Worm (Caenorhabditis elegans) whole organism, L1 larva: ENCODE results near the gene rhy-1.

ENCODE experiments used
- C04F5.9 ChIP-seq: sonication (generic microtip); optimal IDR thresholded peaks from 2 replicates; lab custom pipeline; 2016; ENCODE audit warnings: missing genetic modification characterization, missing compliant biosample characterization
- C16A3.4 ChIP-seq: fragments of 150-350 bp; optimal IDR thresholded peaks from 2 replicates; lab custom pipeline; 2014; ENCODE audit warnings: missing biosample characterization, missing genetic modification characterization
- aha-1 ChIP-seq: fragments of 150-350 bp; optimal IDR thresholded peaks from 2 replicates; lab custom pipeline; 2014; ENCODE audit warnings: missing biosample characterization, missing genetic modification characterization
- blmp-1 ChIP-seq: fragments of 150-350 bp; optimal IDR thresholded peaks from 2 replicates; lab custom pipeline; 2014; ENCODE audit warnings: missing biosample characterization, missing genetic modification characterization
- ceh-63 ChIP-seq: fragments of 200-800 bp; sonication (Bioruptor generic); optimal IDR thresholded peaks from 2 replicates; lab custom pipeline; 2018; ENCODE audit warnings: mild to moderate bottlenecking, missing genetic modification characterization, missing compliant biosample characterization
- dsc-1 ChIP-seq: sonication (generic microtip); optimal IDR thresholded peaks from 2 replicates; lab custom pipeline; 2016; ENCODE audit warnings: mild to moderate bottlenecking, missing genetic modification characterization, missing compliant biosample characterization
- efl-1 ChIP-seq, 4 experiments: fragments of 150-350 bp; optimal IDR thresholded peaks in 3 of 4; peaks in 1 of 4; 1 replicate in 1 of 4; 2 replicates in 3 of 4; lab custom pipeline; 2014; ENCODE audit warnings: missing biosample characterization in 2 of 4, missing genetic modification characterization in 2 of 4, missing genetic modification reagents in 2 of 4
- egl-13 ChIP-seq: sonication (generic microtip); optimal IDR thresholded peaks from 2 replicates; lab custom pipeline; 2016; ENCODE audit warnings: missing genotype, missing genetic modification reagents, missing genetic modification characterization, missing compliant biosample characterization
- ets-5 ChIP-seq: fragments of 200-800 bp; sonication (Bioruptor generic); IDR thresholded peaks from 2 replicates; pipeline ENCODE4 v1.3.6; 2022; ENCODE audit warnings: missing genetic modification characterization, missing compliant biosample characterization
- fkh-10 ChIP-seq: sonication (generic microtip); optimal IDR thresholded peaks from 2 replicates; lab custom pipeline; 2017; ENCODE audit warnings: missing biosample characterization, missing genetic modification reagents, missing genetic modification characterization
- fkh-8 ChIP-seq: sonication (generic microtip); optimal IDR thresholded peaks from 2 replicates; lab custom pipeline; 2016; ENCODE audit warnings: mild to moderate bottlenecking, missing genetic modification characterization, missing compliant biosample characterization
- hlh-4 ChIP-seq: sonication (generic microtip); optimal IDR thresholded peaks from 2 replicates; lab custom pipeline; 2016; ENCODE audit warnings: mild to moderate bottlenecking, missing genetic modification characterization, missing compliant biosample characterization
- isw-1 ChIP-seq: fragments of 200-800 bp; sonication (Bioruptor generic); IDR thresholded peaks from 2 replicates; pipeline ENCODE4 v1.3.6; 2022; ENCODE audit warnings: missing genetic modification characterization, missing compliant biosample characterization
- lin-14 ChIP-seq: fragments of 200-800 bp; sonication (Bioruptor generic); optimal IDR thresholded peaks from 2 replicates; lab custom pipeline; 2018; ENCODE audit warnings: mild to moderate bottlenecking, missing genetic modification characterization, moderate library complexity, missing compliant biosample characterization
- lin-35 ChIP-seq, 2 experiments: fragments of 150-350 bp; optimal IDR thresholded peaks; 2 replicates each; lab custom pipeline; 2014; ENCODE audit warnings: missing biosample characterization in 2 of 2, missing genetic modification characterization in 2 of 2, missing genetic modification reagents in 2 of 2
- lsy-2 ChIP-seq, 2 experiments: fragments of 150-350 bp; optimal IDR thresholded peaks; 2 replicates each; lab custom pipeline; 2014; ENCODE audit warnings: missing biosample characterization in 2 of 2, missing genetic modification characterization in 2 of 2
- mab-9 ChIP-seq: fragments of 200-800 bp; sonication (Bioruptor generic); IDR thresholded peaks from 2 replicates; pipeline ENCODE4 v1.3.6; 2022; ENCODE audit warnings: missing genetic modification reagents, missing genetic modification characterization, missing compliant biosample characterization
- mef-2 ChIP-seq: fragments of 150-350 bp; optimal IDR thresholded peaks from 2 replicates; lab custom pipeline; 2014; ENCODE audit warnings: missing biosample characterization, missing genetic modification characterization
- nhr-11 ChIP-seq: fragments of 150-350 bp; optimal IDR thresholded peaks from 2 replicates; lab custom pipeline; 2014; ENCODE audit warnings: missing biosample characterization, missing genetic modification characterization
- nhr-47 ChIP-seq: sonication (generic microtip); optimal IDR thresholded peaks from 2 replicates; lab custom pipeline; 2016; ENCODE audit warnings: mild to moderate bottlenecking, missing genetic modification characterization, moderate library complexity, missing compliant biosample characterization
- nhr-71 ChIP-seq: sonication (generic microtip); optimal IDR thresholded peaks from 2 replicates; lab custom pipeline; 2016; ENCODE audit warnings: mild to moderate bottlenecking, missing genetic modification characterization, moderate library complexity, missing compliant biosample characterization
- nhr-76 ChIP-seq: sonication (generic microtip); optimal IDR thresholded peaks from 2 replicates; lab custom pipeline; 2017; ENCODE audit warnings: missing biosample characterization, missing genetic modification characterization
- nhr-77 ChIP-seq: fragments of 150-350 bp; optimal IDR thresholded peaks from 2 replicates; lab custom pipeline; 2014; ENCODE audit warnings: missing biosample characterization, missing genetic modification characterization
- nhr-85 ChIP-seq: sonication (generic microtip); peaks from one replicate; lab custom pipeline; 2016; ENCODE audit warnings: missing genetic modification characterization, inconsistent platforms, missing compliant biosample characterization
- pax-3 ChIP-seq: fragments of 200-800 bp; sonication (Bioruptor generic); optimal IDR thresholded peaks from 2 replicates; lab custom pipeline; 2018; ENCODE audit warnings: mild to moderate bottlenecking, missing genetic modification characterization, moderate library complexity, missing compliant biosample characterization
- pqm-1 ChIP-seq: sonication (generic microtip); optimal IDR thresholded peaks from 3 replicates; lab custom pipeline; 2017; ENCODE audit warnings: missing biosample characterization, missing genetic modification characterization
- skn-1 ChIP-seq: fragments of 150-350 bp; optimal IDR thresholded peaks from 2 replicates; lab custom pipeline; 2014; ENCODE audit warnings: missing biosample characterization, missing genetic modification characterization
- sox-4 ChIP-seq: sonication (generic microtip); optimal IDR thresholded peaks from 2 replicates; lab custom pipeline; 2016; ENCODE audit warnings: missing genetic modification characterization, missing compliant biosample characterization
- swsn-7 ChIP-seq: sonication (generic microtip); optimal IDR thresholded peaks from 2 replicates; lab custom pipeline; 2016; ENCODE audit warnings: missing genetic modification characterization, missing compliant biosample characterization
- unc-62 ChIP-seq: fragments of 150-350 bp; optimal IDR thresholded peaks from 2 replicates; lab custom pipeline; 2014; ENCODE audit warnings: missing biosample characterization, missing genetic modification reagents, missing genetic modification characterization
- unc-86 ChIP-seq: sonication (generic microtip); optimal IDR thresholded peaks from 2 replicates; lab custom pipeline; 2016; ENCODE audit warnings: missing genetic modification characterization, missing compliant biosample characterization
- unc-98 ChIP-seq: fragments of 200-800 bp; sonication (Bioruptor generic); IDR thresholded peaks from 2 replicates; pipeline ENCODE4 v1.3.6; 2022; ENCODE audit warnings: missing genetic modification characterization, missing compliant biosample characterization
- vab-15 ChIP-seq: sonication (generic microtip); optimal IDR thresholded peaks from 2 replicates; lab custom pipeline; 2017; ENCODE audit warnings: missing genotype, mild to moderate bottlenecking, missing genetic modification characterization, missing compliant biosample characterization
- ztf-11 ChIP-seq, 2 experiments: sonication (generic microtip); optimal IDR thresholded peaks; 2 replicates each; lab custom pipeline; 2016 to 2017; ENCODE audit warnings: missing genetic modification characterization in 2 of 2, missing biosample characterization in 1 of 2, missing compliant biosample characterization in 1 of 2
- ztf-4 ChIP-seq: fragments of 150-350 bp; optimal IDR thresholded peaks from 2 replicates; lab custom pipeline; 2014; ENCODE audit warnings: missing biosample characterization, missing genetic modification characterization

rhy-1 gene

DNA sequence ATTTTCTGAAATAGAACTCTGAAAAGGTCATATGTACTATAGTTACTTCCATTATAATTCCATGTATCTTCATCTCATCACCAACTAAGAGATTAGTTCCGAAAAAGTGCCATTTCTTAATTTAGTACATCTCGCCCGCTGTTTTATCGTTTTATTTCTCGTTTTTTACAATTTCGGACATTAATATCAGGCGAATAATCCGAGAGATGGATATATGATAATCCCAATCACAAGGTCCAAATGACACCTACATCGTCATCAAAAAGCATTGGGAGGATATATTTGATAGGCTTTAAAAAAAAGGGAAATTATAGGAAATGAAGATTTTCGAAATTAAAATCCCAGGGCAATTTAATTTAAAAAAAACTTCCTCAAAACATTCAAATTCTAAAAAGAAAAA lies 40.9 kb upstream of the rhy-1 start:
- TF ChIP-seq swsn-7 (tag; lab: Kevin White, UChicago) = no peak
- TF ChIP-seq egl-13 (tag; lab: Kevin White, UChicago) = peak; percentile 5
- no peak for TF ChIP-seq mab-9 (GFP tag; lab: Robert Waterston, UW)
- TF ChIP-seq fkh-8 (tag; lab: Kevin White, UChicago) = peak; percentile 56
- TF ChIP-seq sox-4 (tag; lab: Kevin White, UChicago) = peak; percentile 28
- TF ChIP-seq aha-1 = no peak
- no peak for TF ChIP-seq pqm-1 (tag; lab: Kevin White, UChicago)
- no peak for TF ChIP-seq efl-1 (optimal IDR thresholded peaks at IDR 0.05; lab: Kevin White, UChicago)
- TF ChIP-seq efl-1 (GFP tag; optimal IDR thresholded peaks at IDR 0.05 in 1 of 2; lab: Kevin White, UChicago) = peak in 1 of 2 experiments; percentile 51
- no peak for TF ChIP-seq nhr-77 (tag; lab: Kevin White, UChicago)
- no peak for TF ChIP-seq unc-98 (GFP tag; lab: Robert Waterston, UW)
- no peak for TF ChIP-seq lsy-2 (tag; optimal IDR thresholded peaks at IDR 0.05; lab: Kevin White, UChicago)
- peak; percentile 93 for TF ChIP-seq dsc-1 (tag; lab: Kevin White, UChicago)
- TF ChIP-seq nhr-47 (tag; lab: Kevin White, UChicago) = peak; percentile 8
- TF ChIP-seq ceh-63 (GFP tag; lab: Kevin White, UChicago) = no peak
- peak; percentile 40 for TF ChIP-seq pax-3
- TF ChIP-seq hlh-4 (tag; lab: Kevin White, UChicago) = no peak
- TF ChIP-seq blmp-1 (tag; lab: Kevin White, UChicago) = no peak
- no peak for TF ChIP-seq ets-5
- TF ChIP-seq C04F5.9 (tag; lab: Kevin White, UChicago) = no peak
- no peak for TF ChIP-seq lin-14
- TF ChIP-seq lin-35 (GFP tag; optimal IDR thresholded peaks at IDR 0.05; lab: Kevin White, UChicago) = no peak

DNA sequence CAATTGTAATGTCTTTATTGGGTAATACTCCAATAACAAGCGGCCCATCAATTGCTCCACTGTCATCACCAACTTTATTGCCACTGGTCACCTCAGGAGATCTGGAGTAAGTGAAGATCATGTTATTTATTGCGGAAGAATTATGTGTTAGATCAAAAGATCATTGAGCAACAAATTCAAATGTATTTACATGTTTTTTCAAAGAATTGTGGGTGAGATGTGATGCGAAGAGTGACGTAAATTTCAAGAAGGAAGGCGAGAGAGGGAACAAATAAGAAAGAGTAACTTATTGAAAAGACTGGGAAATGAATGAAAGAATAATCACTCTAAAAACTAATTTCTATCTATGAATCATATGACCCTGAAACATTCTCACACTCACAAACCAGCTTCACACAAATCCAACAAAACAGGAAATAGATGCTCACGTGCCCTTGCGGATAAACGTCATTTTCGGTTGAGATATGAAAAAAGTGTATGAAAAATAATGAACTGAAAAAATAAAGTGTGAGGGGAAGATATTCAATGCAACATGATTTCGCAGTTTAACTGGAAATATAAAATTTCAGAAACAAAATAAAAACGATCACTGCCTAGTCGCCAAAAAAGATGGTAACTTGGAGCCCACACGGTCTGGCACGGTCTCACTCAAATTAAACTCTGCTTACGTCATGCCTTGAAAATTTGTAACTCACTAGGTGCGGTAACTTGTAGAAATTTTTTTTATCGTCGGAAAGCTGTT lies 40.2 kb upstream of the rhy-1 start:
- TF ChIP-seq nhr-11 (tag; lab: Kevin White, UChicago) (no peak), fkh-10 (GFP tag; lab: Kevin White, UChicago) (peak; percentile 8), unc-86 (tag; lab: Kevin White, UChicago) (peak; percentile 57), vab-15 (no peak), C16A3.4 (tag; lab: Kevin White, UChicago) (no peak), fkh-8 (tag; lab: Kevin White, UChicago) (peak; percentile 75), lin-14 (peak; percentile 55), dsc-1 (tag; lab: Kevin White, UChicago) (peak; percentile 42), nhr-47 (tag; lab: Kevin White, UChicago) (peak; percentile 53), nhr-76 (tag; lab: Kevin White, UChicago) (no peak), skn-1 (no peak), hlh-4 (tag; lab: Kevin White, UChicago) (no peak), isw-1 (GFP tag; lab: Robert Waterston, UW) (no peak), nhr-71 (tag; lab: Kevin White, UChicago) (peak; percentile 47), efl-1 (optimal IDR thresholded peaks at IDR 0.05; lab: Kevin White, UChicago) (no peak), efl-1 (GFP tag; optimal IDR thresholded peaks at IDR 0.05 in 1 of 2; lab: Kevin White, UChicago) (peak in 1 of 2 experiments; percentile 55)

DNA sequence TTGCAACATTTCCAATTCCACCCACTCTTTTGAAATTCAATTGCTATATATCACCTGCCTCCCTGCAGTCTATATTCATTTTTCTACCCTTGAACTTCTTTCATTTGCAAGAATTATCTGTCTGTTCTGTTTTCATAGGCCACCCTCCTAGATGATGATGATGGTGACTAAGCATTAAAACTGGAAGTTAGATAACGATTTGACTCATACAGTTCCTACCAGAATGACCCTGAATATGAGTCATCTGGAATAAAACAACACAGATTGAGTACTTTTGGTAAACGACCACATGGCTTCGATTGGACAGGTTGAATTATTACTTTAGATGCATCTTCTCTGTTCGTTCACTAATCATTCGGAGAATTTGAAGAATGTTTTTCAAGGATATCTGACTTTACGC lies 36.8 kb upstream of the rhy-1 start:
- TF ChIP-seq swsn-7 (tag; lab: Kevin White, UChicago) (no peak), nhr-85 (tag; lab: Kevin White, UChicago) (peak; percentile 69)

ce11 chrII:9125007-9125406 lies 36.2 kb upstream of the rhy-1 start:
- no peak for TF ChIP-seq unc-62 (GFP tag; lab: Kevin White, UChicago)
- TF ChIP-seq ztf-4 = no peak
- TF ChIP-seq pqm-1 (tag; lab: Kevin White, UChicago) = no peak
- no peak for TF ChIP-seq mef-2 (tag; lab: Kevin White, UChicago)
- no peak for TF ChIP-seq ztf-11 (tag; optimal IDR thresholded peaks at IDR 0.05; lab: Kevin White, UChicago)
